Worm (Caenorhabditis elegans) whole organism, young adult: ENCODE measurements around the gene C49G7.7.

Experiments used
- B0019.2 ChIP-seq: fragments of 200-800 bp; sonication (Bioruptor generic); conservative IDR thresholded peaks from 2 replicates; pipeline ENCODE4 v1.3.6; 2022; ENCODE audit warnings: missing genetic modification reagents, missing genetic modification characterization, missing compliant biosample characterization
- F10E7.11 ChIP-seq: sonication (generic microtip); optimal IDR thresholded peaks from 2 replicates; lab custom pipeline; 2017; ENCODE audit warnings: mild to moderate bottlenecking, missing genetic modification characterization, moderate library complexity, missing compliant biosample characterization
- T26A5.8 ChIP-seq: sonication (generic microtip); optimal IDR thresholded peaks from 2 replicates; lab custom pipeline; 2016; ENCODE audit warnings: missing genetic modification characterization, missing compliant biosample characterization
- ZK185.1 ChIP-seq: sonication (generic microtip); optimal IDR thresholded peaks from 2 replicates; lab custom pipeline; 2016; ENCODE audit warnings: mild to moderate bottlenecking, missing genetic modification characterization, missing compliant biosample characterization; ENCODE audit not compliant: poor library complexity, severe bottlenecking
- aptf-3 ChIP-seq: fragments of 200-800 bp; sonication (Bioruptor generic); IDR thresholded peaks from 2 replicates; pipeline ENCODE4 v1.3.6; 2022; ENCODE audit warnings: missing genetic modification characterization, missing compliant biosample characterization
- ceh-40 ChIP-seq: fragments of 200-800 bp; sonication (Bioruptor generic); IDR thresholded peaks from 2 replicates; pipeline ENCODE4 v1.3.6; 2022; ENCODE audit warnings: missing genetic modification characterization, missing compliant biosample characterization
- hrde-1 ChIP-seq: sonication (generic microtip); optimal IDR thresholded peaks from 2 replicates; lab custom pipeline; 2016; ENCODE audit warnings: missing genetic modification characterization, mild to moderate bottlenecking, missing compliant biosample characterization, moderate library complexity, missing genotype, missing genetic modification reagents, borderline replicate concordance
- mel-28 ChIP-seq: sonication (generic microtip); optimal IDR thresholded peaks from 2 replicates; lab custom pipeline; 2016; ENCODE audit warnings: borderline replicate concordance, mild to moderate bottlenecking, missing genetic modification characterization, missing compliant biosample characterization
- nhr-90 ChIP-seq: sonication (generic microtip); optimal IDR thresholded peaks from 2 replicates; lab custom pipeline; 2016; ENCODE audit warnings: missing genotype, mild to moderate bottlenecking, missing genetic modification characterization, missing compliant biosample characterization
- pha-4 ChIP-seq: fragments of 150-350 bp; sonication (generic microtip); optimal IDR thresholded peaks from 2 replicates; lab custom pipeline; 2014; ENCODE audit warnings: missing biosample characterization, missing genetic modification reagents, missing genetic modification characterization
- unc-130 ChIP-seq: sonication (generic microtip); optimal IDR thresholded peaks from 2 replicates; lab custom pipeline; 2016; ENCODE audit warnings: missing genetic modification reagents, missing genetic modification characterization, missing compliant biosample characterization
- ztf-28 ChIP-seq: fragments of 200-800 bp; sonication (Bioruptor generic); IDR thresholded peaks from 2 replicates; pipeline ENCODE4 v1.3.6; 2022; ENCODE audit warnings: missing genetic modification reagents, missing genetic modification characterization, missing compliant biosample characterization

DNA sequence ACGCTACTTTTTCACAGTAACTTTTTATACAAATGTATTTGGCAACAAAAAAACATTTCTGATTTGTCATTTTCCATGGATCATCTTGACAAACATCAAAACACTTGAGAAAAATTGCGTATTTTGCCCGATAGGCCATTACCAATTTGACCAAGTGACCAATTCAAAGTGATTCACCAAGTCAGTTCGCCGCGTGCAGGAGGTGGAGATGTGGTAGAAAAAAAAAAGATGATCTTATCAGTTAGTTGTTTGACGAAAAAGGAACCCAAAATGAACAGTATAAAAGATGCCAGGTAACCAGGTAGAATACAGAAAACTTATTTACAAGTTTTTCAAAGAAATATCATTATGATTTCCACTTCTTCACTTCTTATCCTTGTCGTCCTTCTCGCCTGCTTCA is 45.2 kb upstream of the C49G7.7 start, which contains the start of gene nlp-27:
- TF ChIP-seq ZK185.1 (no peak), T26A5.8 (no peak), unc-130 (GFP tag; lab: Kevin White, UChicago) (no peak), aptf-3 (no peak), mel-28 (no peak), B0019.2 (GFP tag; lab: Robert Waterston, UW) (no peak), F10E7.11 (tag; lab: Kevin White, UChicago) (no peak), pha-4 (tag; lab: Kevin White, UChicago) (no peak), ceh-40 (GFP tag; lab: Robert Waterston, UW) (no peak), hrde-1 (tag; lab: Kevin White, UChicago) (no peak), nhr-90 (tag; lab: Kevin White, UChicago) (no peak), ztf-28 (GFP tag; lab: Robert Waterston, UW) (no peak)
